Worm (Caenorhabditis elegans): ENCODE measurements around the gene mex-5.

Gene mex-5

ce11 chrIV:13353143-13353773 lies at the start of gene mex-5, which contains the start of gene rec-8:
Gene mex-5 (plus strand): TSS chrIV:13353723.
Gene rec-8 (minus strand): TSS chrIV:13353193.
- TF ChIP-seq T23F11.4 (GFP tag; optimal IDR thresholded peaks at IDR 0.05) (no peak), hlh-15 (tag; optimal IDR thresholded peaks at IDR 0.05) (no peak), ceh-6 (GFP tag; optimal IDR thresholded peaks at IDR 0.05) (no peak), ceh-9 (tag; optimal IDR thresholded peaks at IDR 0.05) (no peak), ttx-3 (tag; optimal IDR thresholded peaks at IDR 0.05) (no peak), ceh-24 (tag; optimal IDR thresholded peaks at IDR 0.05) (no peak), eyg-1 (tag; optimal IDR thresholded peaks at IDR 0.05) (no peak), dmd-4 (tag; optimal IDR thresholded peaks at IDR 0.05; ENCODE audit: borderline replicate concordance) (no peak), pha-4 (tag; optimal IDR thresholded peaks at IDR 0.05) (no peak), ceh-2 (tag; optimal IDR thresholded peaks at IDR 0.05) (no peak), hlh-8 (tag; optimal IDR thresholded peaks at IDR 0.05) (no peak), pag-3 (tag; optimal IDR thresholded peaks at IDR 0.05; ENCODE audit: borderline replicate concordance) (no peak), ceh-48 (tag; optimal IDR thresholded peaks at IDR 0.05) (no peak), ceh-22 (tag; optimal IDR thresholded peaks at IDR 0.05) (no peak), C08G9.2 (tag; optimal IDR thresholded peaks at IDR 0.05) (no peak), nfya-1 (tag; optimal IDR thresholded peaks at IDR 0.05) (no peak), sdc-2 (tag; optimal IDR thresholded peaks at IDR 0.05) (no peak), ceh-31 (tag; optimal IDR thresholded peaks at IDR 0.05) (no peak), tbx-2 (tag; optimal IDR thresholded peaks at IDR 0.05) (no peak)

ce11 chrIV:13304786-13305185 lies 48.7 kb upstream of the mex-5 start:
- TF ChIP-seq gmeb-2 (tag; optimal IDR thresholded peaks at IDR 0.05) (no peak), nfya-1 (tag; optimal IDR thresholded peaks at IDR 0.05) (peak; percentile 62)

ce11 chrIV:13309636-13310035 lies 43.9 kb upstream of the mex-5 start:
- TF ChIP-seq hlh-8 (tag; optimal IDR thresholded peaks at IDR 0.05) (no peak), pax-1 (tag; optimal IDR thresholded peaks at IDR 0.05) (no peak), nfya-1 (tag; optimal IDR thresholded peaks at IDR 0.05) (peak; percentile 64), gmeb-2 (tag; optimal IDR thresholded peaks at IDR 0.05) (no peak), Y22D7AL.16 (tag; optimal IDR thresholded peaks at IDR 0.05) (no peak)

- TF ChIP-seq ceh-14 (tag; optimal IDR thresholded peaks at IDR 0.05): no peak
- peak; percentile 11 for TF ChIP-seq nfya-1 (tag; optimal IDR thresholded peaks at IDR 0.05)
Measured at ce11 chrIV:13311331-13312034, 42.0 kb upstream of the mex-5 start.

- TF ChIP-seq unc-86 (tag; optimal IDR thresholded peaks at IDR 0.05) (no peak), C08G9.2 (tag; optimal IDR thresholded peaks at IDR 0.05) (no peak), nfya-1 (tag; optimal IDR thresholded peaks at IDR 0.05) (no peak), T23F11.4 (GFP tag; optimal IDR thresholded peaks at IDR 0.05) (no peak), rnt-1 (tag; optimal IDR thresholded peaks at IDR 0.05) (no peak), syd-9 (tag; optimal IDR thresholded peaks at IDR 0.05) (no peak), nhr-11 (tag; optimal IDR thresholded peaks at IDR 0.05) (no peak), Y22D7AL.16 (tag; optimal IDR thresholded peaks at IDR 0.05) (no peak), dmd-4 (tag; optimal IDR thresholded peaks at IDR 0.05; ENCODE audit: borderline replicate concordance) (no peak), ceh-14 (tag; optimal IDR thresholded peaks at IDR 0.05) (no peak), ceh-19 (GFP tag; optimal IDR thresholded peaks at IDR 0.05) (no peak), sdc-2 (tag; optimal IDR thresholded peaks at IDR 0.05) (no peak), ama-1 (optimal IDR thresholded peaks at IDR 0.05) (no peak), zip-5 (tag; optimal IDR thresholded peaks at IDR 0.05) (no peak), hlh-6 (tag; optimal IDR thresholded peaks at IDR 0.05) (no peak), ceh-30 (tag; optimal IDR thresholded peaks at IDR 0.05) (no peak), ahr-1 (tag; optimal IDR thresholded peaks at IDR 0.05) (no peak)
Measured at ce11 chrIV:13313156-13313555, 40.4 kb upstream of the mex-5 start.

All from whole organism, late embryonic.